Fruit fly (Drosophila melanogaster) whole organism, embryonic: Measurements from ENCODE around the gene CG10274.
"Not testable (repeated sequence)": the region's sequence is repeated elsewhere in the genome, so short reads cannot be mapped to it uniquely, and the experiment has no call there.

Experiments used
- CG1603 ChIP-seq: fragments of 200-800 bp; sonication (Bioruptor generic); optimal IDR thresholded peaks from 2 replicates; lab custom pipeline; 2019; ENCODE audit warnings: missing biosample characterization, mild to moderate bottlenecking, missing genetic modification characterization, moderate library complexity
- CG6854 ChIP-seq: fragments of 200-800 bp; sonication (Bioruptor generic); optimal IDR thresholded peaks from 3 replicates; lab custom pipeline; 2017; ENCODE audit warnings: missing biosample characterization, mild to moderate bottlenecking, missing genetic modification characterization
- danr ChIP-seq: fragments of 200-800 bp; sonication (Bioruptor generic); IDR thresholded peaks from 2 replicates; pipeline ENCODE4 v1.3.6; 2022; ENCODE audit warnings: missing biosample characterization, missing genetic modification characterization
- gce ChIP-seq: fragments of 200-800 bp; sonication (Bioruptor generic); IDR thresholded peaks from 3 replicates; pipeline ENCODE4 v1.3.6; 2022; ENCODE audit warnings: missing biosample characterization, missing genetic modification characterization
- inv ChIP-seq: fragments of 200-800 bp; sonication (Bioruptor generic); IDR thresholded peaks from 2 replicates; pipeline ENCODE4 v1.3.6; 2022; ENCODE audit warnings: missing biosample characterization, missing genetic modification characterization; ENCODE audit not compliant: partially characterized antibody
- schlank ChIP-seq: fragments of 200-800 bp; sonication (Bioruptor generic); optimal IDR thresholded peaks from 2 replicates; lab custom pipeline; 2018; ENCODE audit warnings: missing biosample characterization, mild to moderate bottlenecking, missing genetic modification characterization
- ttk ChIP-seq: fragments of 200-800 bp; sonication (Bioruptor generic); IDR thresholded peaks from 2 replicates; pipeline ENCODE4 v2.1.2; 2022; ENCODE audit warnings: missing biosample characterization, missing genetic modification characterization
- usp ChIP-seq: fragments of >200 bp; optimal IDR thresholded peaks from 2 replicates; lab custom pipeline; 2017; ENCODE audit warnings: missing biosample characterization, missing genetic modification characterization
- zfh2 ChIP-seq: fragments of 200-800 bp; sonication (Bioruptor generic); optimal IDR thresholded peaks from 2 replicates; lab custom pipeline; 2016; ENCODE audit warnings: missing biosample characterization, missing genetic modification characterization

DNA sequence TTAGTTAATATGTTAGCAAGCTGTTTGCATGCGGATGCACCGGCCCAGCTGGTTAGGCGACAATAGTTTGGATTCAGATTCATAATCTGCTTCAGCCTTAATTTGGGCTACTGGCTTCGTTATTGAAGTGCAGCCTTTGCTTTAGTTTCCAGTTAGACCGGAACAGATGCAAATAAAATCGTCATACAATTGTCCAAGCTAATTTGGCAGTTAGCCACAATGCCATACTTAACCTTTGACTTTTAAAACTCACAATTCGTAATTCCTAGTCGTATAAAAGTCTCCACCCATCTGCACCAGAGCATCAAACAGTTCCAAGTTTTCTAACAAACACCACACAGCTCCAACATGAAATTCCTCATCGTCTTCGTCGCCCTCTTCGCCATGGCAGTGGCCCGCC is 35.3 kb downstream of the CG10274 start, which contains the start of gene Lcp65Ab2:
- TF ChIP-seq usp (GFP tag; lab: Kevin White, UChicago); ttk (GFP tag; lab: Robert Waterston, UW); schlank (tag; lab: Kevin White, UChicago); CG1603 (tag; lab: Kevin White, UChicago); gce (GFP tag; lab: Robert Waterston, UW); inv (GFP tag; lab: Robert Waterston, UW); zfh2; CG6854 (GFP tag; lab: Kevin White, UChicago); danr (GFP tag; lab: Robert Waterston, UW): not testable (repeated sequence)
